Worm (Caenorhabditis elegans): ENCODE results near the gene grl-29.

The grl-29 gene

DNA sequence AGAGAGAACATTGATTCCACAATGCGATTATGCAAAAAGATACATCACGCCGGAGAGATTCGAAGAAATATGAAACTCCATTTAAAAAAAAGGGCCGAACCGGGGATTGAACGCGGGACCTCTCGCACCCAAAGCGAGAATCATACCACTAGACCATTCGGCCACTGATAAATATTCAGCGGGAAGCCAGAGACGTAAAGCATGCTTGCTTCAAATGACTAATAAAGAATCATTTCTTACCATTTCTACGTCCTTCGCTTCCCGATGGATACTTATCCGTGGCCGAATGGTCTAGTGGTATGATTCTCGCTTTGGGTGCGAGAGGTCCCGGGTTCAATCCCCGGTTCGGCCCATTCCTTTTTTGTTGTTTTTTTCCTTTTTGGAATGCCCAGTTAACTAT lies 33.2 kb upstream of the grl-29 start:
- TF ChIP-seq ces-1 (GFP tag; optimal IDR thresholded peaks at IDR 0.05) (no peak), elt-3 (tag; optimal IDR thresholded peaks at IDR 0.05) (no peak), nhr-237 (tag; optimal IDR thresholded peaks at IDR 0.05) (no peak), nhr-2 (tag; optimal IDR thresholded peaks at IDR 0.05) (no peak), ham-2 (GFP tag; optimal IDR thresholded peaks at IDR 0.05) (no peak), elt-1 (tag; optimal IDR thresholded peaks at IDR 0.05; ENCODE audit: borderline replicate concordance, insufficient read depth) (no peak), M03D4.4 (tag; optimal IDR thresholded peaks at IDR 0.05) (no peak), tbx-8 (GFP tag; optimal IDR thresholded peaks at IDR 0.05) (no peak)

DNA sequence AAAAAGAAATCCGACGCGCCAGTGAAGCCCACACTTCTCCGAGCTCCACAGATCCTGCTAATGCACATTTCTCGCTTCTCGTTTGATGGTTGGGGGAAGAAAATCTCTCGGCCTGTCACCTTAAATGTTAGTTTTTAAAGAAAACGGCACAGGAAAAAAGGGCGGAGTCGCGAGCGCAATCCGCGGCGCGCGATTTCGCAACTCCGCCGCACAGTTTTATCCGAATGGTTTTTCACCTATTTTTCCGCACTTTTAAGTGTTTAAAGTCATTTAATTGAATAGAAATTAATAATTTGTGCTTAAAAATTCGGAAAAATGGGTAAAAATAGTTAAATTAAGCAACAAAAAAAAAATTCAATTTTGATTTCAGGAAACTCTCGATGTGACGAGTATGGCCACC lies 32.6 kb upstream of the grl-29 start:
- TF ChIP-seq mls-2 (tag; optimal IDR thresholded peaks at IDR 0.05) = peak; percentile 74
- peak; percentile 28 for TF ChIP-seq sem-2 (GFP tag; optimal IDR thresholded peaks at IDR 0.05)
- peak; percentile 69 for TF ChIP-seq ceh-83 (GFP tag; optimal IDR thresholded peaks at IDR 0.05)
- no peak for TF ChIP-seq lin-32 (GFP tag; optimal IDR thresholded peaks at IDR 0.05)
- TF ChIP-seq ceh-39 (tag; optimal IDR thresholded peaks at IDR 0.05) = no peak
- TF ChIP-seq nhr-12 (tag; optimal IDR thresholded peaks at IDR 0.05) = no peak
- TF ChIP-seq ces-1 (GFP tag; optimal IDR thresholded peaks at IDR 0.05) = no peak
- peak; percentile 40 for TF ChIP-seq bed-3 (GFP tag; optimal IDR thresholded peaks at IDR 0.05)
- TF ChIP-seq unc-39 (tag; optimal IDR thresholded peaks at IDR 0.05) = no peak
- peak; percentile 33 for TF ChIP-seq flh-1 (GFP tag; optimal IDR thresholded peaks at IDR 0.05)
- TF ChIP-seq elt-1 (tag; optimal IDR thresholded peaks at IDR 0.05; ENCODE audit: borderline replicate concordance, insufficient read depth) = no peak
- TF ChIP-seq tbx-8 (GFP tag; optimal IDR thresholded peaks at IDR 0.05) = peak; percentile 1
- TF ChIP-seq cnd-1 (tag; optimal IDR thresholded peaks at IDR 0.05) = peak; percentile 31
- peak; percentile 80 for TF ChIP-seq M03D4.4 (tag; optimal IDR thresholded peaks at IDR 0.05)
- TF ChIP-seq lin-13 (tag; optimal IDR thresholded peaks at IDR 0.05) = no peak
- TF ChIP-seq ceh-43 (GFP tag; optimal IDR thresholded peaks at IDR 0.05) = peak; percentile 82
- TF ChIP-seq snpc-4 (tag; optimal IDR thresholded peaks at IDR 0.05) = no peak
- no peak for TF ChIP-seq nhr-28 (tag; optimal IDR thresholded peaks at IDR 0.05)
- no peak for TF ChIP-seq lsy-2 (tag; optimal IDR thresholded peaks at IDR 0.05)
- no peak for TF ChIP-seq zip-8 (tag; optimal IDR thresholded peaks at IDR 0.05)
- TF ChIP-seq unc-120 (tag; optimal IDR thresholded peaks at IDR 0.05; ENCODE audit: poor library complexity, severe bottlenecking) = peak; percentile 28
- TF ChIP-seq drap-1 (GFP tag; optimal IDR thresholded peaks at IDR 0.05) = peak; percentile 42
- peak; percentile 27 for TF ChIP-seq hlh-1 (tag; optimal IDR thresholded peaks at IDR 0.05)
- TF ChIP-seq mab-5 (tag; optimal IDR thresholded peaks at IDR 0.05) = no peak
- TF ChIP-seq ztf-11 (tag; optimal IDR thresholded peaks at IDR 0.05) = no peak
- TF ChIP-seq mep-1 (tag; optimal IDR thresholded peaks at IDR 0.05) = no peak
- TF ChIP-seq ham-2 (GFP tag; optimal IDR thresholded peaks at IDR 0.05) = no peak
- peak; percentile 86 for TF ChIP-seq sptf-1 (tag; optimal IDR thresholded peaks at IDR 0.05)

DNA sequence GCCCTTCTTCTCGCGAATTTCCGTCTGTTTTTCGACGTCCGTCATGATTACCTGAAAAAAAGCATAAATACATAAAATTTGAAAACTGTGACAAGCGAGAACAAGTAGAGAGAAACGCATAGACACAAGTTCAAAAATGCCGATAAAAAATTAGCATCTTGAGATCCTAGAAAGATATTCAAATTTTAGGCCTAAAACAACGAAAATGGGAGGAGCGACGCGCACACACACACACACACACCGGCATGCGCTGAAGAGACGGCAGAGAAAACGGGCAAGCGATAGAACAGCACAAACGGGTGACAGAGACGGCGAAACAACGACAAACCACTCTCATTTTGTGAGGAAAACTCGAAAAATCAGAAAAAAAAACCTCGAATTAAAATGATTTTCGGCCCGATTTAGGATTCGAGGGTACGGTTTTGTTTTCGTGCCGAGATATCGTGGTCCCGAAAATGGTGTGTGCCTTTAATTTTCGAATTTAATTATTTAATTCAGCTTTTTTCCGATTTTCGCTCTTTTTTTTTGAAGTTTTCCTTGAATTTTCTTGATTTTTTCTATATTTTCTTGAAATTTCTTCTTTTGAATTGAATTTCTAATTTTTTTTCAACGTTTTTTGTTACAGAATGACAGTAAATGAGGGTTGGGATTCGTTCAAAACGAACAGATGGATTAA lies 31.1 kb upstream of the grl-29 start, which contains the start of the genes rpl-11.1 and T22F3.2:
rpl-11.1 (minus strand) TSS at position 51 of the 676 bp plus-strand sequence.
T22F3.2 (plus strand) TSS at position 626 of the 676 bp plus-strand sequence.
- TF ChIP-seq unc-120 (tag; optimal IDR thresholded peaks at IDR 0.05; ENCODE audit: poor library complexity, severe bottlenecking) = no peak
- TF ChIP-seq sem-2 (GFP tag; optimal IDR thresholded peaks at IDR 0.05) = no peak
- no peak for TF ChIP-seq bed-3 (GFP tag; optimal IDR thresholded peaks at IDR 0.05)
- TF ChIP-seq nhr-28 (tag; optimal IDR thresholded peaks at IDR 0.05) = no peak
- TF ChIP-seq tbx-8 (GFP tag; optimal IDR thresholded peaks at IDR 0.05) = no peak
- no peak for TF ChIP-seq ceh-43 (GFP tag; optimal IDR thresholded peaks at IDR 0.05)
- TF ChIP-seq zip-8 (tag; optimal IDR thresholded peaks at IDR 0.05) = no peak
- TF ChIP-seq ceh-83 (GFP tag; optimal IDR thresholded peaks at IDR 0.05) = no peak
- no peak for TF ChIP-seq ceh-39 (tag; optimal IDR thresholded peaks at IDR 0.05)

DNA sequence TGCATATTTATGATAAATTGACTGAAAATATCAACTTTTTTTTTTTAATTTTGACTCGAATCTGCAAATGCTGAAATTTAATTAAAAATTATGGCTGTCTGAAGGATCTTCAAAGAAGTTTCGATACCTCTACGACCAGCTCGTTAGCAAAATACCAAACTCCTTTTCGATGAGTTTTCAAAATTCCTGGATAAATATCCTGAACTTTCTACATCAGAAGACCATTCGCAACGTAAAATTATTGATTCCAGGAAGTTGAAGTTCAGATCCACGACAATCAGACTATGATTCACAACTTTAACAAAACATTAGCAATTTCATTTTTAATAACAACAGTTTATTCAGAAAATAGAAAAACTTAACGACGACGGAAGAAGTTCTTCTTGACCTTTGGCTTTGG lies 30.0 kb upstream of the grl-29 start:
- no peak for TF ChIP-seq flh-1 (GFP tag; optimal IDR thresholded peaks at IDR 0.05)
- TF ChIP-seq unc-39 (tag; optimal IDR thresholded peaks at IDR 0.05) = no peak
- no peak for TF ChIP-seq lsy-2 (tag; optimal IDR thresholded peaks at IDR 0.05)
- TF ChIP-seq ces-1 (GFP tag; optimal IDR thresholded peaks at IDR 0.05) = no peak
- TF ChIP-seq mls-2 (tag; optimal IDR thresholded peaks at IDR 0.05) = no peak
- TF ChIP-seq unc-120 (tag; optimal IDR thresholded peaks at IDR 0.05; ENCODE audit: poor library complexity, severe bottlenecking) = no peak
- no peak for TF ChIP-seq nhr-2 (tag; optimal IDR thresholded peaks at IDR 0.05)

Data from whole organism, mixed stage, embryonic.